Worm (Caenorhabditis elegans) whole organism, L1 larva: ENCODE results near the gene cdc-48.1.

ENCODE experiments used
- F16B12.6 ChIP-seq: fragments of 150-350 bp; optimal IDR thresholded peaks from 2 replicates; lab custom pipeline; 2014; ENCODE audit warnings: missing biosample characterization, missing genetic modification characterization
- elt-2 ChIP-seq: sonication (generic microtip); optimal IDR thresholded peaks from 2 replicates; lab custom pipeline; 2016; ENCODE audit warnings: missing genetic modification characterization, mild to moderate bottlenecking, inconsistent platforms, missing compliant biosample characterization, missing genetic modification reagents
- hlh-17 ChIP-seq: fragments of 200-800 bp; sonication (Bioruptor generic); optimal IDR thresholded peaks from 2 replicates; lab custom pipeline; 2018; ENCODE audit warnings: missing genetic modification characterization, mild to moderate bottlenecking, missing compliant biosample characterization, moderate library complexity, borderline replicate concordance
- skn-1 ChIP-seq: fragments of 150-350 bp; optimal IDR thresholded peaks from 2 replicates; lab custom pipeline; 2014; ENCODE audit warnings: missing biosample characterization, missing genetic modification characterization
- snpc-4 ChIP-seq: fragments of 150-350 bp; optimal IDR thresholded peaks from 2 replicates; lab custom pipeline; 2014; ENCODE audit warnings: missing biosample characterization, missing genetic modification characterization

ce11 chrII:10510242-10510641, 53.0 kb downstream of the cdc-48.1 start, which contains the start of gene F59B10.3:
- no peak for TF ChIP-seq elt-2
- TF ChIP-seq skn-1 (tag; lab: Kevin White, UChicago), result no peak
- TF ChIP-seq hlh-17 (GFP tag; lab: Kevin White, UChicago), result no peak
- no peak for TF ChIP-seq snpc-4 (tag; lab: Kevin White, UChicago)
- no peak for TF ChIP-seq F16B12.6
